Worm (Caenorhabditis elegans): Measurements from ENCODE around the gene F58F9.1.
A peak's percentile ranks its signal among the peaks of the same experiment; 100 is the strongest.

F58F9.1 gene

ce11 chrIV:6290741-6291140 lies 41.1 kb downstream of the F58F9.1 start, which contains the start of gene srv-24:
srv-24 (minus strand) TSS chrIV:6290841.
- TF ChIP-seq ceh-20 (GFP tag; IDR thresholded peaks at IDR 0.05): no peak
- no peak for TF ChIP-seq hif-1 (tag; optimal IDR thresholded peaks at IDR 0.05)
- TF ChIP-seq lir-3 (tag; optimal IDR thresholded peaks at IDR 0.05): no peak
- TF ChIP-seq tag-97 (GFP tag; IDR thresholded peaks at IDR 0.05): no peak
- no peak for TF ChIP-seq mes-2 (tag; optimal IDR thresholded peaks at IDR 0.05; ENCODE audit: poor library complexity, severe bottlenecking)

- TF ChIP-seq dve-1 (tag; optimal IDR thresholded peaks at IDR 0.05; ENCODE audit: insufficient read depth): peak; percentile 4
- TF ChIP-seq unc-62 (GFP tag; optimal IDR thresholded peaks at IDR 0.05 in 1 of 2): peak in 1 of 2 experiments; percentile 66
- TF ChIP-seq unc-62 (tag; optimal IDR thresholded peaks at IDR 0.05): no peak
- TF ChIP-seq snpc-1.2 (GFP tag; IDR thresholded peaks at IDR 0.05): 0 out of 2 replicates have a peak, but pooled peaks have one; percentile 27
- no peak for TF ChIP-seq mep-1 (tag; optimal IDR thresholded peaks at IDR 0.05)
Observed at ce11 chrIV:6294081-6294480, 44.4 kb downstream of the F58F9.1 start, which contains the start of gene hil-2. hil-2 (plus strand) TSS chrIV:6294240.

ce11 chrIV:6298253-6298652 lies 48.6 kb downstream of the F58F9.1 start, which contains the start of gene srv-27:
srv-27 (minus strand) TSS chrIV:6298353.
- TF ChIP-seq nhr-102 (tag; optimal IDR thresholded peaks at IDR 0.05) (no peak), F49E8.2 (tag; optimal IDR thresholded peaks at IDR 0.05; ENCODE audit: borderline replicate concordance) (no peak), F10B5.3 (tag; optimal IDR thresholded peaks at IDR 0.05) (no peak), pqm-1 (tag; optimal IDR thresholded peaks at IDR 0.05) (no peak), mdl-1 (tag; optimal IDR thresholded peaks at IDR 0.05) (no peak), mxl-3 (GFP tag; optimal IDR thresholded peaks at IDR 0.05) (no peak), ztf-7 (tag; optimal IDR thresholded peaks at IDR 0.05) (no peak), lin-38 (GFP tag; IDR thresholded peaks at IDR 0.05) (no peak), F37D6.2 (tag; optimal IDR thresholded peaks at IDR 0.05) (no peak), D1046.2 (GFP tag; IDR thresholded peaks at IDR 0.05) (no peak), egl-27 (tag; optimal IDR thresholded peaks at IDR 0.05) (no peak), zag-1 (tag; optimal IDR thresholded peaks at IDR 0.05) (no peak), lin-1 (GFP tag; IDR thresholded peaks at IDR 0.05) (no peak), lin-15B (tag; optimal IDR thresholded peaks at IDR 0.05) (no peak), ces-1 (GFP tag; optimal IDR thresholded peaks at IDR 0.05) (no peak), zfp-2 (tag; optimal IDR thresholded peaks at IDR 0.05) (no peak), nhr-6 (tag; optimal IDR thresholded peaks at IDR 0.05) (no peak)

ce11 chrIV:6299523-6299922 lies 49.9 kb downstream of the F58F9.1 start:
- peak in 1 of 2 experiments; percentile 96 for TF ChIP-seq unc-62 (GFP tag; optimal IDR thresholded peaks at IDR 0.05 in 1 of 2)
- no peak for TF ChIP-seq unc-62 (tag; optimal IDR thresholded peaks at IDR 0.05)
- no peak for TF ChIP-seq ceh-20 (GFP tag; IDR thresholded peaks at IDR 0.05)

ce11 chrIV:6301764-6302163 lies 52.1 kb downstream of the F58F9.1 start, which contains the start of gene srv-26:
srv-26 (minus strand) TSS chrIV:6301864.
- TF ChIP-seq daf-19 (GFP tag; conservative IDR thresholded peaks at IDR 0.05) (no peak), ctbp-1 (GFP tag; IDR thresholded peaks at IDR 0.05) (no peak), hif-1 (tag; optimal IDR thresholded peaks at IDR 0.05) (no peak), tag-97 (GFP tag; IDR thresholded peaks at IDR 0.05) (no peak), ceh-32 (tag; optimal IDR thresholded peaks at IDR 0.05; ENCODE audit: poor library complexity) (no peak), dve-1 (tag; optimal IDR thresholded peaks at IDR 0.05; ENCODE audit: insufficient read depth) (no peak), unc-130 (GFP tag; optimal IDR thresholded peaks at IDR 0.05) (no peak), lin-15B (tag; optimal IDR thresholded peaks at IDR 0.05) (no peak), nhr-77 (tag; optimal IDR thresholded peaks at IDR 0.05) (no peak), skn-1 (tag; optimal IDR thresholded peaks at IDR 0.05) (no peak), pha-4 (GFP tag; IDR thresholded peaks at IDR 0.05) (no peak), pha-4 (tag; optimal IDR thresholded peaks at IDR 0.05) (no peak), nhr-102 (tag; optimal IDR thresholded peaks at IDR 0.05) (no peak), lin-13 (GFP tag; optimal IDR thresholded peaks at IDR 0.05) (no peak), ceh-28 (tag; optimal IDR thresholded peaks at IDR 0.05) (no peak), zag-1 (tag; optimal IDR thresholded peaks at IDR 0.05) (no peak), ama-1 (optimal IDR thresholded peaks at IDR 0.05) (no peak), nhr-10 (tag; optimal IDR thresholded peaks at IDR 0.05) (no peak), egl-27 (tag; optimal IDR thresholded peaks at IDR 0.05) (no peak)
